Worm (Caenorhabditis elegans): Measurements from ENCODE around the gene pph-4.2.
A peak's percentile ranks its signal among the peaks of the same experiment; 100 is the strongest.

The pph-4.2 gene

DNA sequence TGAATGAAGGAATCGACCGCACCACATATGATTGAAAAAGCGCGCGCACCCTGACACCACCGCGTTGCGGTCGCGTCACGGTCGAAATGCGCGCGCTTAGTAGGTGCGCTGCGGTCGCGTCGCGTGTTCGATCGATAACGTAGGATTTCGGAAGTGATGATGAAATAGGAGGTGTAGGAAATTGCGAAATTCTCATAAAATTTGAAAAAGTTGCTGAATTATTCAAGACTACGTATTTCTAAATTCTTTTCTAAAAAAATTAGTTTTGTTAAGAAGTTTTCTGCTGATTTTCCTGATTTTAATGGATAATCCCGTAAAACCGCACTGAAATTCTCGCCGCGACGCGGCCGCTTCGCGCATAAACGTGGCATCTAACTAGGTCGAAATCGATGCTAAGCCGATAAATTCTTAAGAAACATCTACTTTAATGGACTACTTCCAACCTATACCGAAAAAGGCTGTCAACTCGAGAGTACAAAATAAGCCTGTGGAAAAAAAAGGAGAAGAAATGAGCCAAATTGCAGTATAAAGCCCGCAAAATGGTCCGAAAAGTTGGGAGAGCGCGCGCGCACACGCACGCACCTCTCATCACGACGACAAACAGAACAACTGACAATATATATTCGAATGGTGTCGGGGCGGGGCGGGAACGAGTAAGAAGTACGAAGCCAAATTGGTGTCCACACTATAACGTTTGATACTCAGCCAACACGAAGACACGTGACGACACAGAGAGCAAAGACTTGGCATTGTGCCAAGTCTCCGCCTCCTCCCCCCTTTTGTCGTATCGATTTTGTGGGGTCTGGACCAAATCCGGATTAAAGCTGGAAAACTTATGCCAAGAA, 8.4 kb downstream of the pph-4.2 start, which contains the start of gene his-72 (continued):
- TF ChIP-seq zip-8 (tag; optimal IDR thresholded peaks at IDR 0.05) = no peak
- TF ChIP-seq mls-2 (tag; optimal IDR thresholded peaks at IDR 0.05) = peak; percentile 53
- TF ChIP-seq sem-2 (GFP tag; optimal IDR thresholded peaks at IDR 0.05) = no peak
- peak; percentile 45 for TF ChIP-seq nhr-12 (tag; optimal IDR thresholded peaks at IDR 0.05)

DNA sequence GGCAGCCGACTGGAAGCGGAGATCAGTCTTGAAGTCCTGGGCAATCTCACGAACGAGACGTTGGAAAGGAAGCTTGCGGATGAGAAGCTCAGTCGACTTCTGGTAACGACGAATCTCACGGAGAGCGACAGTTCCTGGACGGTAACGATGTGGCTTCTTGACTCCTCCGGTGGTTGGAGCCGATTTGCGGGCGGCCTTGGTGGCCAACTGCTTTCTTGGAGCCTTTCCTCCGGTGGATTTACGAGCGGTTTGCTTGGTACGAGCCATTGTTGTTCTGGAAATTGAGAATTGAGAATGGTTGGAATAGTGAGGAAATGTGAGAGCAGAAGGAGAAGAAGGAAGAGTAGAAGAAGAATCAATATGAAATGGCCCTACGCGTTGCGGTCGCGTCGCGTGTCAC, 9.2 kb downstream of the pph-4.2 start:
- TF ChIP-seq unc-62 (GFP tag; optimal IDR thresholded peaks at IDR 0.05) = no peak
- TF ChIP-seq ceh-39 (tag; optimal IDR thresholded peaks at IDR 0.05) = no peak
- no peak for TF ChIP-seq lsy-2 (tag; optimal IDR thresholded peaks at IDR 0.05)
- no peak for TF ChIP-seq nhr-237 (tag; optimal IDR thresholded peaks at IDR 0.05)
- TF ChIP-seq elt-1 (tag; optimal IDR thresholded peaks at IDR 0.05; ENCODE audit: borderline replicate concordance, insufficient read depth) = no peak
- no peak for TF ChIP-seq hlh-1 (tag; optimal IDR thresholded peaks at IDR 0.05)
- TF ChIP-seq ceh-43 (GFP tag; optimal IDR thresholded peaks at IDR 0.05) = no peak
- no peak for TF ChIP-seq drap-1 (GFP tag; optimal IDR thresholded peaks at IDR 0.05)
- no peak for TF ChIP-seq blmp-1 (tag; optimal IDR thresholded peaks at IDR 0.05)
- TF ChIP-seq nhr-2 (tag; optimal IDR thresholded peaks at IDR 0.05) = no peak
- TF ChIP-seq mab-5 (tag; optimal IDR thresholded peaks at IDR 0.05) = no peak
- no peak for TF ChIP-seq mls-2 (tag; optimal IDR thresholded peaks at IDR 0.05)
- no peak for TF ChIP-seq snpc-4 (tag; optimal IDR thresholded peaks at IDR 0.05)
- TF ChIP-seq nhr-76 (tag; optimal IDR thresholded peaks at IDR 0.05) = no peak
- no peak for TF ChIP-seq nhr-12 (tag; optimal IDR thresholded peaks at IDR 0.05)
- TF ChIP-seq M03D4.4 (tag; optimal IDR thresholded peaks at IDR 0.05) = no peak

DNA sequence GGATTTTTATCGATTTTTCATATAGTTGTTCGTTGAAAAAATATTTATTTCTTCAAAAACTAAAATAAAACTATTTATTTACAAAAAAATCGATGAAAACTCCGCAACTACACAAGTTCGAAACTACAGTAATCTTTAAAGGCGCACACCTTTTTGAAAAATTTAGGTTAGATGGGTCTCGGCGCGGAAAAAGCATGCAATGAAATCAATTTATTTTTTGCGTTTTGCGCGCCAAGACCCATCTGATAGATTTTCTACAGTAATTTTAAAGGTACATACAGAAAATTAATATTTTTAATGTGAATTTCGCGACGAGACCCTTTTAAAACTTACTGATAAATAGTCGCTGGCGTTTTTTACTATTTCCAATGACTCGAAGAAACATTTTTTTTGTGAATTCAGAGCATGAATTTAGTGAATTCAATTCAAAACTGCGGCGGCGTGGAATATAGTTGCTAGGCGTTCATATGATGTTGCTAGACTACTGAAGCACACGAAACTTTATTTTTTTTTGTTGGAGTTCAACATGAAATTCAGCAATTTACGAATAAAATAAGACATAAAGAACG, 10.0 kb downstream of the pph-4.2 start, which contains the start of gene Y75B8A.33:
TSS of gene Y75B8A.33 (minus strand) at position 385 of the 569 bp plus-strand sequence.
- TF ChIP-seq lin-32 (GFP tag; optimal IDR thresholded peaks at IDR 0.05) (no peak), mls-2 (tag; optimal IDR thresholded peaks at IDR 0.05) (no peak), ceh-83 (GFP tag; optimal IDR thresholded peaks at IDR 0.05) (peak; percentile 44), nhr-2 (tag; optimal IDR thresholded peaks at IDR 0.05) (no peak), blmp-1 (tag; optimal IDR thresholded peaks at IDR 0.05) (no peak), lin-13 (tag; optimal IDR thresholded peaks at IDR 0.05) (no peak), sptf-1 (tag; optimal IDR thresholded peaks at IDR 0.05) (peak; percentile 8), elt-3 (tag; optimal IDR thresholded peaks at IDR 0.05) (no peak), unc-120 (tag; optimal IDR thresholded peaks at IDR 0.05; ENCODE audit: poor library complexity, severe bottlenecking) (no peak)

DNA sequence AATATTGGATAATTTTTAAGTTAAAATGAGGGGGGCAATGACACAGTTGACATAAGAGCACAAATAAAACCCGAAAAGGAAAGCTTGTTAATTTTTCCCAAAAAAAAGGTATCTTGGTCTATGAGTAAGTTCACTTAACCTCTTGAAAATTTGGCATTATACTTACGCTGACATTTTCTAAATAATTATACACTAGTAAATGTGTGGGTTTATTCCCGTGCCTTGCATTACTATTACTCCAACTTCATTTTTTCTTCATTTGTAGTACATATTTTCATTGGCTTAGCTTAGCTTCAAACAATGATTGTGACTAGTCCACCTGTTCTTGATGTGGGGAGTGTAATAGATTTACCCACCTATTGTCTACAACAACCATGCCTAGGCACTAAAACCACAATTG, 17.8 kb downstream of the pph-4.2 start, which contains the start of gene Y75B8A.34:
TSS of gene Y75B8A.34 (plus strand) at position 301 of the 400 bp plus-strand sequence.
- TF ChIP-seq nhr-237 (tag; optimal IDR thresholded peaks at IDR 0.05) = no peak
- no peak for TF ChIP-seq mls-2 (tag; optimal IDR thresholded peaks at IDR 0.05)
- TF ChIP-seq pha-4 (tag; optimal IDR thresholded peaks at IDR 0.05) = no peak
- TF ChIP-seq ztf-11 (tag; optimal IDR thresholded peaks at IDR 0.05) = no peak
- no peak for TF ChIP-seq unc-62 (GFP tag; optimal IDR thresholded peaks at IDR 0.05)
- no peak for TF ChIP-seq sptf-1 (tag; optimal IDR thresholded peaks at IDR 0.05)
- no peak for TF ChIP-seq unc-39 (tag; optimal IDR thresholded peaks at IDR 0.05)
- no peak for TF ChIP-seq ham-2 (GFP tag; optimal IDR thresholded peaks at IDR 0.05)
- no peak for TF ChIP-seq hlh-1 (tag; optimal IDR thresholded peaks at IDR 0.05)
- TF ChIP-seq unc-120 (tag; optimal IDR thresholded peaks at IDR 0.05; ENCODE audit: poor library complexity, severe bottlenecking) = no peak
- no peak for TF ChIP-seq elt-1 (tag; optimal IDR thresholded peaks at IDR 0.05; ENCODE audit: borderline replicate concordance, insufficient read depth)
- TF ChIP-seq elt-3 (tag; optimal IDR thresholded peaks at IDR 0.05) = no peak
- no peak for TF ChIP-seq nhr-12 (tag; optimal IDR thresholded peaks at IDR 0.05)
- TF ChIP-seq mep-1 (tag; optimal IDR thresholded peaks at IDR 0.05) = no peak

DNA sequence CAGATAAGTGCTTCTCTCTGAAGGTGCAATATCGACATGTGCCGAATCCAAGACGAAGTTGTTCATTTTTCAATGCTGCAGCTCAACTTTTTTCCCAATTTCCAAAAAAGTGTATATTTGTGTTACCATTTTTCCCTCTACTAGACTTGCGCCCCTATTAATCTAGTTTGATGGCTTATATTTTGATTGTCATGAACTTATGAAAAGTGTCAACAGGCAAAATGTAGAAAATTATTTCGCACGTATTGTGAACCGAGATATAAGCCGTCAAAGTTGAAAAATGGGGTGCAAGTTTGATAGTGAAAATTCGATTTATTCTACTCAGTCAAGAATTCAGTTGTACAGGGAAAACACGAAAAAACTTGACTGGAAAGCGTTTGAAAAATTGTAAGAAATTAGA, 18.6 kb downstream of the pph-4.2 start, which contains the start of gene Y75B8A.32:
TSS of gene Y75B8A.32 (minus strand) at position 101 of the 400 bp plus-strand sequence.
- no peak for TF ChIP-seq unc-39 (tag; optimal IDR thresholded peaks at IDR 0.05)
- no peak for TF ChIP-seq nhr-28 (tag; optimal IDR thresholded peaks at IDR 0.05)
- no peak for TF ChIP-seq zip-8 (tag; optimal IDR thresholded peaks at IDR 0.05)
